Worm (Caenorhabditis elegans) whole organism, early embryonic: ENCODE results near the gene sre-1.

Experiments
- ama-1 ChIP-seq: fragments of 150-350 bp; optimal IDR thresholded peaks from 2 replicates; lab custom pipeline; 2014
- hmbx-1 ChIP-seq: sonication (generic microtip); optimal IDR thresholded peaks from 2 replicates; lab custom pipeline; 2016; ENCODE audit warnings: mild to moderate bottlenecking, missing genetic modification characterization, missing compliant biosample characterization
- pes-1 ChIP-seq: fragments of 200-800 bp; sonication (Bioruptor generic); IDR thresholded peaks from 2 replicates; pipeline ENCODE4 v1.3.6; 2022; ENCODE audit warnings: missing genetic modification reagents, missing genetic modification characterization, missing compliant biosample characterization

ce11 chrII:7753500-7753899 is 44.0 kb downstream of the sre-1 start, which contains the start of gene trx-1:
- no peak for TF ChIP-seq ama-1
- TF ChIP-seq hmbx-1 (tag; lab: Kevin White, UChicago): no peak
- no peak for TF ChIP-seq pes-1 (GFP tag; lab: Robert Waterston, UW)
